Fruit fly (Drosophila melanogaster) whole organism, embryonic: Measurements from ENCODE around the gene et.

ENCODE experiments used
- Aef1 ChIP-seq: fragments of 200-800 bp; sonication (Bioruptor generic); IDR thresholded peaks from 3 replicates; pipeline ENCODE4 v1.3.6; 2022; ENCODE audit warnings: missing biosample characterization, missing genetic modification characterization
- Blimp-1 ChIP-seq: fragments of 200-800 bp; sonication (Bioruptor generic); optimal IDR thresholded peaks from 3 replicates; lab custom pipeline; 2018; ENCODE audit warnings: missing biosample characterization, missing genetic modification characterization, mild to moderate bottlenecking, moderate library complexity, missing genetic modification reagents
- CG10267 ChIP-seq: fragments of 200-800 bp; sonication (Bioruptor generic); optimal IDR thresholded peaks from 2 replicates; lab custom pipeline; 2018; ENCODE audit warnings: missing biosample characterization, mild to moderate bottlenecking, missing genetic modification characterization, moderate library complexity
- CG11695 ChIP-seq: fragments of 200-800 bp; sonication (Bioruptor generic); IDR thresholded peaks from 3 replicates; pipeline ENCODE4 v1.3.6; 2022; ENCODE audit warnings: missing biosample characterization, missing genetic modification characterization
- CG1233 ChIP-seq: fragments of 200-800 bp; sonication (Bioruptor generic); optimal IDR thresholded peaks from 4 replicates; lab custom pipeline; 2018; ENCODE audit warnings: missing biosample characterization, mild to moderate bottlenecking, missing genetic modification characterization
- CG12391 ChIP-seq: fragments of 200-800 bp; sonication (Bioruptor generic); optimal IDR thresholded peaks from 3 replicates; lab custom pipeline; 2018; ENCODE audit warnings: missing biosample characterization, mild to moderate bottlenecking, missing genetic modification characterization, moderate library complexity
- CG12744 ChIP-seq: fragments of 200-800 bp; sonication (Bioruptor generic); optimal IDR thresholded peaks from 2 replicates; lab custom pipeline; 2016; ENCODE audit warnings: missing biosample characterization, missing genetic modification characterization
- CG13287 ChIP-seq: fragments of 200-800 bp; sonication (Bioruptor generic); IDR thresholded peaks from 2 replicates; pipeline ENCODE4 v1.3.6; 2022; ENCODE audit warnings: missing biosample characterization, missing genetic modification characterization; ENCODE audit not compliant: partially characterized antibody
- CG16863 ChIP-seq: fragments of 200-800 bp; sonication (Bioruptor generic); optimal IDR thresholded peaks from 3 replicates; lab custom pipeline; 2016; ENCODE audit warnings: missing biosample characterization, missing genetic modification characterization
- CG2199 ChIP-seq: fragments of 200-800 bp; sonication (Bioruptor generic); IDR thresholded peaks from 3 replicates; pipeline ENCODE4 v1.3.6; 2022; ENCODE audit warnings: missing biosample characterization, missing genetic modification characterization
- CG2875 ChIP-seq: fragments of 200-800 bp; sonication (Bioruptor generic); optimal IDR thresholded peaks from 2 replicates; lab custom pipeline; 2017; ENCODE audit warnings: missing biosample characterization, mild to moderate bottlenecking, missing genetic modification characterization, missing genetic modification reagents
- CG34422 ChIP-seq: fragments of 200-800 bp; sonication (Bioruptor generic); IDR thresholded peaks from 3 replicates; pipeline ENCODE4 v1.3.6; 2022; ENCODE audit warnings: missing biosample characterization, missing genetic modification characterization
- CG4707 ChIP-seq: fragments of 200-800 bp; sonication (Bioruptor generic); optimal IDR thresholded peaks from 2 replicates; lab custom pipeline; 2018; ENCODE audit warnings: missing biosample characterization, mild to moderate bottlenecking, missing genetic modification characterization, moderate library complexity
- CG4730 ChIP-seq: fragments of 200-800 bp; sonication (Bioruptor generic); IDR thresholded peaks from 2 replicates; pipeline ENCODE4 v1.3.6; 2022; ENCODE audit warnings: missing biosample characterization, missing genetic modification characterization
- CG4854 ChIP-seq: fragments of 200-800 bp; sonication (Bioruptor generic); optimal IDR thresholded peaks from 2 replicates; lab custom pipeline; 2016; ENCODE audit warnings: missing biosample characterization, missing genetic modification characterization, inconsistent platforms
- CG6272 ChIP-seq: fragments of 200-800 bp; sonication (Bioruptor generic); IDR thresholded peaks from 2 replicates; pipeline ENCODE4 v1.3.6; 2022; ENCODE audit warnings: missing biosample characterization, missing genetic modification characterization
- CG8924 ChIP-seq: fragments of 200-800 bp; optimal IDR thresholded peaks from 3 replicates; lab custom pipeline; 2019; ENCODE audit warnings: missing biosample characterization, mild to moderate bottlenecking, missing genetic modification characterization, moderate library complexity
- CG9609 ChIP-seq: fragments of 200-800 bp; sonication (Bioruptor generic); optimal IDR thresholded peaks from 3 replicates; lab custom pipeline; 2016; ENCODE audit warnings: missing biosample characterization, missing genetic modification characterization
- Camta ChIP-seq: fragments of 200-800 bp; sonication (Bioruptor generic); optimal IDR thresholded peaks from 2 replicates; lab custom pipeline; 2016; ENCODE audit warnings: missing biosample characterization, missing genetic modification characterization
- Deaf1 ChIP-seq: fragments of 200-800 bp; optimal IDR thresholded peaks from 3 replicates; lab custom pipeline; 2019; ENCODE audit warnings: missing biosample characterization, mild to moderate bottlenecking, missing genetic modification characterization, moderate library complexity
- E2f2 ChIP-seq: fragments of 200-800 bp; sonication (Bioruptor generic); IDR thresholded peaks from 2 replicates; pipeline ENCODE4 v1.3.6; 2022; ENCODE audit warnings: missing biosample characterization, missing genetic modification characterization
- Ets65A ChIP-seq: fragments of 200-800 bp; sonication (Bioruptor generic); peaks from one replicate; lab custom pipeline; 2016; ENCODE audit warnings: missing biosample characterization, missing genetic modification characterization
- Hr78 ChIP-seq, 2 experiments: fragments of 200-800 bp in 1 of 2; fragments of >200 bp in 1 of 2; sonication (Bioruptor generic) in 1 of 2; optimal IDR thresholded peaks; 2 replicates each; lab custom pipeline; 2017 to 2019; ENCODE audit warnings: missing biosample characterization in 2 of 2, missing genetic modification characterization in 2 of 2, mild to moderate bottlenecking in 1 of 2, moderate library complexity in 1 of 2
- MBD-R2 ChIP-seq: fragments of 200-800 bp; sonication (Bioruptor generic); IDR thresholded peaks from 2 replicates; pipeline ENCODE4 v1.3.6; 2022; ENCODE audit warnings: missing biosample characterization, missing genetic modification characterization
- NFAT ChIP-seq: fragments of 200-800 bp; sonication (Bioruptor generic); IDR thresholded peaks from 2 replicates; pipeline ENCODE4 v1.3.6; 2022; ENCODE audit warnings: missing biosample characterization, missing genetic modification characterization
- Opbp ChIP-seq: fragments of 200-800 bp; sonication (Bioruptor generic); IDR thresholded peaks from 3 replicates; pipeline ENCODE4 v1.3.6; 2022; ENCODE audit warnings: missing biosample characterization, missing genetic modification characterization; ENCODE audit not compliant: partially characterized antibody
- Pdp1 ChIP-seq, 2 experiments: fragments of 200-800 bp; sonication (Bioruptor generic); optimal IDR thresholded peaks; 3 replicates each; lab custom pipeline; 2016; ENCODE audit warnings: missing biosample characterization in 2 of 2, missing genetic modification characterization in 2 of 2, mild to moderate bottlenecking in 1 of 2, moderate library complexity in 1 of 2
- Spps ChIP-seq: fragments of 200-800 bp; sonication (Bioruptor generic); optimal IDR thresholded peaks from 2 replicates; lab custom pipeline; 2018; ENCODE audit warnings: missing biosample characterization, mild to moderate bottlenecking, missing genetic modification characterization
- Sry-β ChIP-seq: fragments of 200-800 bp; sonication (Bioruptor generic); optimal IDR thresholded peaks from 2 replicates; lab custom pipeline; 2018; ENCODE audit warnings: missing biosample characterization, mild to moderate bottlenecking, missing genetic modification characterization, moderate library complexity
- Xbp1 ChIP-seq: fragments of 200-800 bp; sonication (Bioruptor generic); optimal IDR thresholded peaks from 3 replicates; lab custom pipeline; 2016; ENCODE audit warnings: missing biosample characterization, mild to moderate bottlenecking, missing genetic modification characterization
- Xrp1 ChIP-seq: fragments of 200-800 bp; sonication (Bioruptor generic); IDR thresholded peaks from 2 replicates; pipeline ENCODE4 v1.3.6; 2022; ENCODE audit warnings: missing biosample characterization, missing genetic modification characterization
- ap ChIP-seq: fragments of 200-800 bp; sonication (Bioruptor generic); IDR thresholded peaks from 2 replicates; pipeline ENCODE4 v1.3.6; 2022; ENCODE audit warnings: missing biosample characterization, missing genetic modification characterization
- ara ChIP-seq: fragments of 200-800 bp; sonication (Bioruptor generic); IDR thresholded peaks from 2 replicates; pipeline ENCODE4 v1.3.6; 2022; ENCODE audit warnings: missing biosample characterization, missing genetic modification characterization
- bbx ChIP-seq: fragments of 200-800 bp; sonication (Bioruptor generic); IDR thresholded peaks from 2 replicates; pipeline ENCODE4 v1.3.6; 2022; ENCODE audit warnings: missing biosample characterization, missing genetic modification characterization; ENCODE audit not compliant: partially characterized antibody
- cato ChIP-seq: fragments of 200-800 bp; sonication (Bioruptor generic); optimal IDR thresholded peaks from 2 replicates; lab custom pipeline; 2016; ENCODE audit warnings: missing biosample characterization, missing genetic modification characterization, borderline replicate concordance
- chinmo ChIP-seq: fragments of 200-800 bp; sonication (Bioruptor generic); IDR thresholded peaks from 4 replicates; pipeline ENCODE4 v1.3.6; 2022; ENCODE audit warnings: missing biosample characterization, missing genetic modification characterization; ENCODE audit not compliant: partially characterized antibody
- dati ChIP-seq: fragments of 200-800 bp; sonication (Bioruptor generic); IDR thresholded peaks from 2 replicates; pipeline ENCODE4 v1.3.6; 2022; ENCODE audit warnings: missing biosample characterization, missing genetic modification characterization
- hkb ChIP-seq, 2 experiments: fragments of 200-800 bp in 1 of 2; fragments of >200 bp in 1 of 2; sonication (Bioruptor generic) in 1 of 2; IDR thresholded peaks in 1 of 2; optimal IDR thresholded peaks in 1 of 2; 2 replicates each; pipeline versions ENCODE4 v1.3.6 to Lab custom; 2017 to 2022; ENCODE audit warnings: missing biosample characterization in 1 of 2, missing genetic modification characterization in 1 of 2
- ind ChIP-seq: fragments of 200-800 bp; sonication (Bioruptor generic); optimal IDR thresholded peaks from 3 replicates; lab custom pipeline; 2016; ENCODE audit warnings: missing biosample characterization, missing genetic modification characterization
- jing ChIP-seq: fragments of 200-800 bp; sonication (Bioruptor generic); optimal IDR thresholded peaks from 2 replicates; lab custom pipeline; 2018; ENCODE audit warnings: missing biosample characterization, mild to moderate bottlenecking, missing genetic modification characterization
- jumu ChIP-seq: fragments of 200-800 bp; sonication (Bioruptor generic); optimal IDR thresholded peaks from 3 replicates; lab custom pipeline; 2016; ENCODE audit warnings: missing biosample characterization, missing genetic modification characterization
- mam ChIP-seq: fragments of 200-800 bp; sonication (Bioruptor generic); optimal IDR thresholded peaks from 3 replicates; lab custom pipeline; 2016; ENCODE audit warnings: missing biosample characterization, missing genetic modification characterization
- org-1 ChIP-seq: fragments of 200-800 bp; sonication (Bioruptor generic); optimal IDR thresholded peaks from 2 replicates; lab custom pipeline; 2017; ENCODE audit warnings: missing biosample characterization, missing genetic modification characterization
- pfk ChIP-seq: fragments of 200-800 bp; sonication (Bioruptor generic); optimal IDR thresholded peaks from 2 replicates; lab custom pipeline; 2018; ENCODE audit warnings: missing biosample characterization, mild to moderate bottlenecking, missing genetic modification characterization, moderate library complexity
- pnt ChIP-seq: fragments of 200-800 bp; sonication (Bioruptor generic); optimal IDR thresholded peaks from 3 replicates; lab custom pipeline; 2016; ENCODE audit warnings: missing biosample characterization, missing genetic modification characterization
- ro ChIP-seq: fragments of 200-800 bp; sonication (Bioruptor generic); IDR thresholded peaks from 2 replicates; pipeline ENCODE4 v1.3.6; 2022; ENCODE audit warnings: missing biosample characterization, missing genetic modification characterization
- tgo ChIP-seq: fragments of 200-800 bp; sonication (Bioruptor generic); IDR thresholded peaks from 3 replicates; pipeline ENCODE4 v1.3.6; 2022; ENCODE audit warnings: missing biosample characterization, missing genetic modification characterization
- toy ChIP-seq: fragments of 200-800 bp; sonication (Bioruptor generic); IDR thresholded peaks from 2 replicates; pipeline ENCODE4 v1.3.6; 2022; ENCODE audit warnings: missing biosample characterization, missing genetic modification characterization
- wdn ChIP-seq: fragments of 200-800 bp; sonication (Bioruptor generic); IDR thresholded peaks from 2 replicates; pipeline ENCODE4 v1.3.6; 2022; ENCODE audit warnings: missing biosample characterization, missing genetic modification characterization

Gene et

DNA sequence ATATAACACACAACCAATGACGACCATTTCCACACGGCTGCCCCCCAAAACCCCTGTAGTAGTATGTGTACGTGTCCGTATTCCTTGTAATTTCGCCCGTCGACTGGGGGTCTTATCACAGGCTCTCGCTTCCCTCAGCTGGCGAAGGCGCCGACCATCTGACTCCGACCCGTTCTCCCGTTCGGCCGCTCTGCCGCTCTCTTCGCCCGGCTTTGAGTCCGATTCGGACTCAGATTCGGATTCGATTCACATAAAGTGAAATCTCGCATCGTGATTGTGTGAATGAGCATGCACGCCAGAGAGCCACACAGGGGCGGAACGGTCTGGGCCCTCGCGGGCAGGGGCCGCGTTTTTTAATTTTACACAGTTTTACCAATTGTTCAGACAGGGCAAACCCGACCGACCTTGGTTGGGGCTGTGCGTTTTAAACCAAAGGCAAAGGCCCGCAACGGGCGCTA, 10.0 kb downstream of the et start (continued):
- TF ChIP-seq tgo (GFP tag; lab: Robert Waterston, UW), result peak; percentile 64
- TF ChIP-seq CG6272, result peak; percentile 71
- TF ChIP-seq toy (GFP tag; lab: Robert Waterston, UW), result 0 out of 2 replicates have a peak, but pooled peaks have one; percentile 19
- TF ChIP-seq org-1 (GFP tag; lab: Kevin White, UChicago), result no peak
- peak; percentile 27 to 43 for TF ChIP-seq Pdp1 (GFP tag; optimal IDR thresholded peaks at IDR 0.05; lab: Kevin White, UChicago)
- no peak for TF ChIP-seq CG8924 (tag; lab: Kevin White, UChicago)
- TF ChIP-seq MBD-R2 (GFP tag; lab: Robert Waterston, UW), result 0 out of 2 replicates have a peak, but pooled peaks have one; percentile 23
- peak; percentile 35 for TF ChIP-seq CG9609 (GFP tag; lab: Kevin White, UChicago)
- peak; percentile 25 for TF ChIP-seq ind
- peak; percentile 13 for TF ChIP-seq CG12391
- TF ChIP-seq CG2199 (GFP tag; lab: Robert Waterston, UW), result 0 out of 3 replicates have a peak, but pooled peaks have one; percentile 61
- TF ChIP-seq E2f2, result peak; percentile 20; the same call in 1 of the 2 replicates
- peak; percentile 20 for TF ChIP-seq CG16863 (GFP tag; lab: Kevin White, UChicago)
- 0 out of 2 replicates have a peak, but pooled peaks have one; percentile 29 for TF ChIP-seq ara
- TF ChIP-seq pfk (GFP tag; lab: Kevin White, UChicago), result no peak
- TF ChIP-seq cato (GFP tag; lab: Kevin White, UChicago), result no peak
- TF ChIP-seq Blimp-1 (GFP tag; lab: Kevin White, UChicago), result peak; percentile 10
- TF ChIP-seq CG10267 (tag; lab: Kevin White, UChicago), result no peak
- no peak for TF ChIP-seq jing (GFP tag; lab: Kevin White, UChicago)
- TF ChIP-seq bbx (GFP tag; lab: Robert Waterston, UW), result peak; percentile 62
- TF ChIP-seq wdn (GFP tag; lab: Robert Waterston, UW), result peak; percentile 29; the same call in 1 of the 2 replicates
- TF ChIP-seq Xrp1 (GFP tag; lab: Robert Waterston, UW), result 0 out of 2 replicates have a peak, but pooled peaks have one; percentile 27
- no peak for TF ChIP-seq CG4707 (GFP tag; lab: Kevin White, UChicago)
- TF ChIP-seq NFAT (GFP tag; lab: Robert Waterston, UW), result peak; percentile 85
- TF ChIP-seq Deaf1, result peak; percentile 43
- TF ChIP-seq CG34422 (GFP tag; lab: Robert Waterston, UW), result peak; percentile 66
- TF ChIP-seq CG12744 (GFP tag; lab: Kevin White, UChicago), result peak; percentile 24
- TF ChIP-seq ap, result no peak
- peak; percentile 81 for TF ChIP-seq Opbp (GFP tag; lab: Robert Waterston, UW)
- peak; percentile 27 for TF ChIP-seq jumu (GFP tag; lab: Kevin White, UChicago)
- TF ChIP-seq chinmo (GFP tag; lab: Robert Waterston, UW), result peak; percentile 88
- no peak for TF ChIP-seq CG4854
- TF ChIP-seq Xbp1, result peak; percentile 31
- peak; percentile 5 for TF ChIP-seq Camta
- peak; percentile 30 for TF ChIP-seq pnt
- TF ChIP-seq CG13287 (GFP tag; lab: Robert Waterston, UW), result peak; percentile 32; the same call in 1 of the 2 replicates
- peak in 1 of 2 experiments; percentile 2 for TF ChIP-seq Hr78 (GFP tag; optimal IDR thresholded peaks at IDR 0.05; lab: Kevin White, UChicago)
- no peak for TF ChIP-seq hkb (optimal IDR thresholded peaks at IDR 0.05; lab: Kevin White, UChicago)
- peak; percentile 31; the same call in 1 of the 2 replicates for TF ChIP-seq hkb (GFP tag; IDR thresholded peaks at IDR 0.05; lab: Robert Waterston, UW)
- peak; percentile 54 for TF ChIP-seq mam (GFP tag; lab: Kevin White, UChicago)
- TF ChIP-seq Aef1, result peak; percentile 73
- no peak for TF ChIP-seq CG1233 (GFP tag; lab: Kevin White, UChicago)
- TF ChIP-seq CG2875 (GFP tag; lab: Kevin White, UChicago), result no peak
- TF ChIP-seq dati (GFP tag; lab: Robert Waterston, UW), result no peak
- TF ChIP-seq CG4730 (GFP tag; lab: Robert Waterston, UW), result no peak
- 0 out of 2 replicates have a peak, but pooled peaks have one; percentile 25 for TF ChIP-seq ro
- no peak for TF ChIP-seq Sry-β
- TF ChIP-seq Spps (tag; lab: Kevin White, UChicago), result no peak
- peak; percentile 87 for TF ChIP-seq Ets65A (GFP tag; lab: Kevin White, UChicago)
- TF ChIP-seq CG11695 (GFP tag; lab: Robert Waterston, UW), result no peak
